Worm (Caenorhabditis elegans) whole organism, late embryonic: ENCODE data around the gene bath-29.
A peak's percentile ranks its signal among the peaks of the same experiment; 100 is the strongest.

Source experiments
- C38D4.7 ChIP-seq: fragments of 200-800 bp; sonication (Bioruptor generic); optimal IDR thresholded peaks from 2 replicates; lab custom pipeline; 2018; ENCODE audit warnings: mild to moderate bottlenecking, missing genetic modification characterization, moderate library complexity, missing compliant biosample characterization
- F13H6.1 ChIP-seq: sonication (generic microtip); optimal IDR thresholded peaks from 2 replicates; lab custom pipeline; 2016; ENCODE audit warnings: missing genetic modification characterization, missing compliant biosample characterization
- K02D7.2 ChIP-seq: sonication (generic microtip); optimal IDR thresholded peaks from 2 replicates; lab custom pipeline; 2017; ENCODE audit warnings: mild to moderate bottlenecking, missing genetic modification characterization, missing compliant biosample characterization
- T23F11.4 ChIP-seq: fragments of 200-800 bp; sonication (Bioruptor generic); optimal IDR thresholded peaks from 2 replicates; lab custom pipeline; 2018; ENCODE audit warnings: mild to moderate bottlenecking, missing genetic modification characterization, missing compliant biosample characterization
- ceh-14 ChIP-seq: sonication (generic microtip); optimal IDR thresholded peaks from 2 replicates; lab custom pipeline; 2016; ENCODE audit warnings: missing genotype, missing genetic modification characterization, missing compliant biosample characterization
- ceh-30 ChIP-seq: fragments of 150-350 bp; optimal IDR thresholded peaks from 2 replicates; lab custom pipeline; 2014; ENCODE audit warnings: missing biosample characterization, missing genetic modification characterization
- dve-1 ChIP-seq: sonication (generic microtip); optimal IDR thresholded peaks from 2 replicates; lab custom pipeline; 2017; ENCODE audit warnings: antibody characterized with exemption, mild to moderate bottlenecking, missing genetic modification characterization, missing compliant biosample characterization
- elt-2 ChIP-seq: sonication (generic microtip); optimal IDR thresholded peaks from 2 replicates; lab custom pipeline; 2016; ENCODE audit warnings: missing genetic modification reagents, missing genetic modification characterization, missing compliant biosample characterization
- eyg-1 ChIP-seq: sonication (generic microtip); optimal IDR thresholded peaks from 2 replicates; lab custom pipeline; 2016; ENCODE audit warnings: missing genotype, missing genetic modification characterization, missing compliant biosample characterization
- fkh-10 ChIP-seq: fragments of 150-350 bp; optimal IDR thresholded peaks from 2 replicates; lab custom pipeline; 2014; ENCODE audit warnings: missing biosample characterization, missing genetic modification reagents, missing genetic modification characterization
- hlh-15 ChIP-seq: sonication (generic microtip); optimal IDR thresholded peaks from 2 replicates; lab custom pipeline; 2016; ENCODE audit warnings: missing genetic modification characterization, missing compliant biosample characterization
- hlh-30 ChIP-seq: sonication (generic microtip); optimal IDR thresholded peaks from 2 replicates; lab custom pipeline; 2017; ENCODE audit warnings: antibody characterized with exemption, missing genetic modification characterization, missing compliant biosample characterization; ENCODE audit not compliant: insufficient read depth
- hlh-8 ChIP-seq: sonication (generic microtip); optimal IDR thresholded peaks from 2 replicates; lab custom pipeline; 2016; ENCODE audit warnings: missing genotype, missing genetic modification characterization, missing compliant biosample characterization
- lin-11 ChIP-seq: fragments of 200-800 bp; sonication (Bioruptor generic); optimal IDR thresholded peaks from 2 replicates; lab custom pipeline; 2018; ENCODE audit warnings: mild to moderate bottlenecking, missing genetic modification characterization, missing compliant biosample characterization
- madf-2 ChIP-seq: sonication (generic microtip); optimal IDR thresholded peaks from 2 replicates; lab custom pipeline; 2017; ENCODE audit warnings: missing genetic modification characterization, missing compliant biosample characterization
- mec-3 ChIP-seq: sonication (generic microtip); optimal IDR thresholded peaks from 2 replicates; lab custom pipeline; 2016; ENCODE audit warnings: borderline replicate concordance, missing genetic modification characterization, missing compliant biosample characterization
- nfya-1 ChIP-seq: sonication (generic microtip); optimal IDR thresholded peaks from 2 replicates; lab custom pipeline; 2017; ENCODE audit warnings: missing genetic modification characterization, mild to moderate bottlenecking, missing compliant biosample characterization, antibody characterized with exemption, moderate library complexity
- nhr-11 ChIP-seq: fragments of 150-350 bp; optimal IDR thresholded peaks from 2 replicates; lab custom pipeline; 2014; ENCODE audit warnings: missing biosample characterization, missing genetic modification characterization
- pax-1 ChIP-seq: fragments of 150-350 bp; optimal IDR thresholded peaks from 2 replicates; lab custom pipeline; 2014; ENCODE audit warnings: missing biosample characterization, missing genetic modification characterization
- pros-1 ChIP-seq: fragments of 150-350 bp; optimal IDR thresholded peaks from 2 replicates; lab custom pipeline; 2014; ENCODE audit warnings: missing biosample characterization, missing genetic modification reagents, missing genetic modification characterization
- ref-2 ChIP-seq: sonication (generic microtip); optimal IDR thresholded peaks from 2 replicates; lab custom pipeline; 2016; ENCODE audit warnings: missing genetic modification characterization, missing compliant biosample characterization
- rnt-1 ChIP-seq: sonication (generic microtip); optimal IDR thresholded peaks from 2 replicates; lab custom pipeline; 2016; ENCODE audit warnings: missing genetic modification characterization, missing compliant biosample characterization
- syd-9 ChIP-seq: sonication (generic microtip); optimal IDR thresholded peaks from 2 replicates; lab custom pipeline; 2016; ENCODE audit warnings: mild to moderate bottlenecking, missing genetic modification characterization, moderate library complexity, missing compliant biosample characterization
- tbx-7 ChIP-seq: sonication (generic microtip); optimal IDR thresholded peaks from 2 replicates; lab custom pipeline; 2016; ENCODE audit warnings: missing genotype, missing genetic modification characterization, missing compliant biosample characterization
- unc-3 ChIP-seq, 2 experiments: fragments of 200-800 bp in 1 of 2; sonication (Bioruptor generic) in 1 of 2; sonication (generic microtip) in 1 of 2; conservative IDR thresholded peaks in 1 of 2; optimal IDR thresholded peaks in 1 of 2; 2 replicates each; pipeline versions ENCODE4 v1.3.6 to Lab custom; 2016 to 2022; ENCODE audit warnings: missing compliant biosample characterization in 2 of 2, missing genetic modification characterization in 2 of 2, missing genetic modification reagents in 1 of 2
- unc-42 ChIP-seq: sonication (generic microtip); optimal IDR thresholded peaks from 2 replicates; lab custom pipeline; 2016; ENCODE audit warnings: missing genotype, missing genetic modification characterization, missing compliant biosample characterization
- ztf-16 ChIP-seq: sonication (generic microtip); optimal IDR thresholded peaks from 2 replicates; lab custom pipeline; 2017; ENCODE audit warnings: missing genetic modification characterization, missing compliant biosample characterization

bath-29 gene

ce11 chrII:3318839-3319238 is 29.5 kb upstream of the bath-29 start:
- TF ChIP-seq eyg-1 (tag; lab: Kevin White, UChicago) (no peak), syd-9 (no peak), K02D7.2 (tag; lab: Kevin White, UChicago) (no peak), hlh-8 (tag; lab: Kevin White, UChicago) (no peak), elt-2 (peak; percentile 76), unc-3 (GFP tag; conservative IDR thresholded peaks at IDR 0.05; lab: Robert Waterston, UW) (no peak), unc-3 (tag; optimal IDR thresholded peaks at IDR 0.05; lab: Kevin White, UChicago) (no peak)

DNA sequence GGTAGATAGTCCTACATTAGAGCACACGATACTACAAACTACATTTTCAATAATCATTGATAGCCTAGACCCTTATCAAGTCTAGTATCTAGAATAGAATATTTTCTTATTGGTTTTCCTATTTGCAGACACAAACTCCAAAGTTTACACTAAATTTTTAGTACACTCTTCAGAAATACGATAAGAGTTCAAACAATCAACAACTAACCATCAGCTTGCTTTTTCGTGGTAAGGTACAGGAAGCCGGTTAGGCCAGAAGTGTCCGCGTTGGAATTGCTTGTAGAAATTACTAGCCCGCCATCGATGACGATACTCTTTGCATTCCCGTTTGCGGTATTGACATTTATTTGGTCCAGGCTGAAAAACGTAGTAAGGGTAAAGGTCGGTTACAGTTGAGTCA is 26.1 kb upstream of the bath-29 start, which contains the start of gene Y46D2A.1:
TSS of gene Y46D2A.1 (plus strand) at position 301 of the 400 bp plus-strand sequence.
- TF ChIP-seq pax-1 (tag; lab: Kevin White, UChicago) (no peak), F13H6.1 (tag; lab: Kevin White, UChicago) (no peak), dve-1 (tag; lab: Kevin White, UChicago) (no peak), T23F11.4 (no peak), ztf-16 (tag; lab: Kevin White, UChicago) (no peak), madf-2 (tag; lab: Kevin White, UChicago) (no peak), nhr-11 (tag; lab: Kevin White, UChicago) (no peak), ceh-30 (tag; lab: Kevin White, UChicago) (no peak)

- no peak for TF ChIP-seq pax-1 (tag; lab: Kevin White, UChicago)
- no peak for TF ChIP-seq C38D4.7 (GFP tag; lab: Kevin White, UChicago)
- no peak for TF ChIP-seq tbx-7
- TF ChIP-seq elt-2 = no peak
- TF ChIP-seq ceh-30 (tag; lab: Kevin White, UChicago) = no peak
- TF ChIP-seq ref-2 = no peak
Measured at ce11 chrII:3323179-3323578, 25.2 kb upstream of the bath-29 start, which contains the start of gene Y46D2A.2. Y46D2A.2 (minus strand) TSS chrII:3323279.

DNA sequence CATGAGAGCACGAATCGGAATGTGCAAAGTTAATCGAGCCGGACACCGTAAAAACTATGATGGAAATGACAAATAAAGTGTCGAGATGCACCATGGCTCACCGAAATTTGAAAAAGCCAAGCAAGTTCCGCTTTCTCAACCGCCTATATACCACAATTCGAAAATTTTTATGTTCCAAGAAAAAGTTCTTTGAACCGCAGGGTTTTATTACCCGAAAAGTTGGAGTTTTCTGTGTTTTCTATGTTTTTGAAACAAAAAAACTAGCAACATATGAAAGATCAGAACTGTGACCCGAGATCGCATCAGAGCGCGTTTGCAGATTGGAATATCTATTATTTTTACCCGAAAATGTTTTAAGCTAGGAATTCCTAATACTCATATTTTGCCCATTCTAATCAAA is 21.3 kb upstream of the bath-29 start, which contains the start of gene Y46D2A.3:
TSS of gene Y46D2A.3 (minus strand) at position 101 of the 400 bp plus-strand sequence.
- TF ChIP-seq fkh-10 (GFP tag; lab: Kevin White, UChicago) = no peak
- no peak for TF ChIP-seq unc-3 (GFP tag; conservative IDR thresholded peaks at IDR 0.05; lab: Robert Waterston, UW)
- no peak for TF ChIP-seq unc-3 (tag; optimal IDR thresholded peaks at IDR 0.05; lab: Kevin White, UChicago)
- no peak for TF ChIP-seq T23F11.4
- no peak for TF ChIP-seq hlh-15 (tag; lab: Kevin White, UChicago)
- TF ChIP-seq rnt-1 (tag; lab: Kevin White, UChicago) = no peak
- no peak for TF ChIP-seq hlh-30 (tag; lab: Kevin White, UChicago)

DNA sequence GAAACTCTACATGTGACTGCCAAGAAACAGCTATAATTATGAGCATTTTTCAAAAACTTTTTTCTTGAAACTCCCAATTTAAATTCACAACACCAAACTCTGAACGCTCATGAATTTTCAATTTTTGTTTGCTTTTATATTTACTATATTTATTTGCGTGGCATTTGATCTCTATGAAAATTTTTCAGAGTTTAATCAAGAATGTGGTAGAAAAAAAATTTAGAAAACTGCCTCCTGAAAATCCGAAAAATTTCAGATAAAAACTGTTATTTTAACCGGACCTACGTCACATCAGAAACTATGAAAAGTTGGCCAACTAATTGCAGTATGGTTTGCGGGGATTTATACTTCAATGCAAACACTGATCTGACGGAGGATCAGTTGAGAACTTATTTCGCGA is 16.3 kb upstream of the bath-29 start, which contains the start of gene irld-27:
TSS of gene irld-27 (plus strand) at position 301 of the 400 bp plus-strand sequence.
- TF ChIP-seq pros-1 = no peak
- TF ChIP-seq hlh-15 (tag; lab: Kevin White, UChicago) = no peak
- TF ChIP-seq lin-11 (tag; lab: Kevin White, UChicago) = no peak

- TF ChIP-seq unc-42 (tag; lab: Kevin White, UChicago) = no peak
- TF ChIP-seq hlh-15 (tag; lab: Kevin White, UChicago) = no peak
- no peak for TF ChIP-seq nfya-1 (tag; lab: Kevin White, UChicago)
- TF ChIP-seq T23F11.4 = no peak
Measured at ce11 chrII:3337039-3337438, 11.3 kb upstream of the bath-29 start, which contains the start of gene F14D2.19. F14D2.19 (minus strand) TSS chrII:3337139.

DNA sequence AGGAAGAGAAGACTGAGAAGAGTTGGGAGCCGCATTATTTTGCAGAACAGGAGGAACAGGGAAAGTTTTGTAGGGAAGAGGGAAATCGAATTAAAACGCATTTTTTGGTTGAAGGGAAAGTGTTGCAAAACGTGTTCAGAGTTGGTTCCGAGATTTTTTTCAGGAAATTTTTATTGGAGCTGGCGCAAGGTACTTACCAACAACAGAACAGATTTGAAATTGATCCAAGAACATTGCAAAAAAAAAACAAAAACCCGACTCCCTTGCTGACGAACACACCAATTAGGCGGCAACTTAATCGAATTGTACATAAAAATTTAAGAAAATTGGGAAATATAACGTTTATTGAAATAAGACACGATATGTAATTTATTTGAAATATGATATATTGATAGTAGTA is 9.8 kb upstream of the bath-29 start, which contains the start of gene F14D2.7:
TSS of gene F14D2.7 (minus strand) at position 101 of the 400 bp plus-strand sequence.
- TF ChIP-seq ceh-14 (tag; lab: Kevin White, UChicago) = no peak
- TF ChIP-seq unc-3 (GFP tag; conservative IDR thresholded peaks at IDR 0.05; lab: Robert Waterston, UW) = no peak
- no peak for TF ChIP-seq unc-3 (tag; optimal IDR thresholded peaks at IDR 0.05; lab: Kevin White, UChicago)
- TF ChIP-seq K02D7.2 (tag; lab: Kevin White, UChicago) = no peak
- no peak for TF ChIP-seq mec-3 (tag; lab: Kevin White, UChicago)
